Fruit fly (Drosophila melanogaster): ENCODE data around the gene CG11370.

dm6 chr3L:22742945-22743582 lies 31.1 kb downstream of the CG11370 start:
- TF ChIP-seq Jra (GFP tag; optimal IDR thresholded peaks at IDR 0.05): no peak
- peak; percentile 30 for TF ChIP-seq h (GFP tag; optimal IDR thresholded peaks at IDR 0.05)
- no peak for TF ChIP-seq Hnf4 (GFP tag; optimal IDR thresholded peaks at IDR 0.05)
- TF ChIP-seq N (GFP tag; optimal IDR thresholded peaks at IDR 0.05): no peak
- TF ChIP-seq usp (GFP tag; optimal IDR thresholded peaks at IDR 0.05): no peak
- TF ChIP-seq CG32264 (GFP tag; optimal IDR thresholded peaks at IDR 0.05): no peak
- TF ChIP-seq Vsx2 (GFP tag; optimal IDR thresholded peaks at IDR 0.05; ENCODE audit: partially characterized antibody): no peak
- TF ChIP-seq Hr78 (GFP tag; optimal IDR thresholded peaks at IDR 0.05): no peak
- TF ChIP-seq lola (GFP tag; optimal IDR thresholded peaks at IDR 0.05): no peak
- TF ChIP-seq tai (GFP tag; optimal IDR thresholded peaks at IDR 0.05): no peak

Data from whole organism, wandering third instar larva.